Fruit fly (Drosophila melanogaster) whole organism, embryonic: ENCODE data around the gene Pfas.

Experiments
- Antp ChIP-seq: fragments of 200-800 bp; sonication (Bioruptor generic); optimal IDR thresholded peaks from 3 replicates; lab custom pipeline; 2016; ENCODE audit warnings: missing biosample characterization, missing genetic modification characterization
- B-H1 ChIP-seq: fragments of 200-800 bp; sonication (Bioruptor generic); IDR thresholded peaks from 3 replicates; pipeline ENCODE4 v1.3.6; 2022; ENCODE audit warnings: missing biosample characterization, missing genetic modification characterization
- CG10147 ChIP-seq: fragments of 200-800 bp; sonication (Bioruptor generic); optimal IDR thresholded peaks from 2 replicates; lab custom pipeline; 2019; ENCODE audit warnings: missing biosample characterization, mild to moderate bottlenecking, missing genetic modification characterization, moderate library complexity
- CG10462 ChIP-seq: fragments of 200-800 bp; sonication (Bioruptor generic); optimal IDR thresholded peaks from 2 replicates; lab custom pipeline; 2016; ENCODE audit warnings: missing biosample characterization, missing genetic modification characterization
- CG10543 ChIP-seq: fragments of 200-800 bp; sonication (Bioruptor generic); optimal IDR thresholded peaks from 3 replicates; lab custom pipeline; 2017; ENCODE audit warnings: missing biosample characterization, mild to moderate bottlenecking, missing genetic modification characterization, moderate library complexity
- CG11085 ChIP-seq: fragments of 200-800 bp; sonication (Bioruptor generic); IDR thresholded peaks from 2 replicates; pipeline ENCODE4 v1.3.6; 2022; ENCODE audit warnings: missing biosample characterization, missing genetic modification characterization
- CG11696 ChIP-seq: fragments of 200-800 bp; sonication (Bioruptor generic); IDR thresholded peaks from 2 replicates; pipeline ENCODE4 v1.3.6; 2022; ENCODE audit warnings: missing biosample characterization, missing genetic modification characterization
- CG12659 ChIP-seq: fragments of 200-800 bp; sonication (Bioruptor generic); optimal IDR thresholded peaks from 3 replicates; lab custom pipeline; 2017; ENCODE audit warnings: mild to moderate bottlenecking, missing biosample characterization, missing genetic modification reagents, missing genetic modification characterization
- CG13775 ChIP-seq: fragments of 200-800 bp; sonication (Bioruptor generic); optimal IDR thresholded peaks from 3 replicates; lab custom pipeline; 2017; ENCODE audit warnings: missing biosample characterization, mild to moderate bottlenecking, missing genetic modification characterization
- CG14050 ChIP-seq: fragments of 200-800 bp; sonication (Bioruptor generic); IDR thresholded peaks from 3 replicates; pipeline ENCODE4 v1.3.6; 2022; ENCODE audit warnings: missing biosample characterization, missing genetic modification characterization
- CG14965 ChIP-seq: fragments of 200-800 bp; sonication (Bioruptor generic); optimal IDR thresholded peaks from 2 replicates; lab custom pipeline; 2016; ENCODE audit warnings: missing biosample characterization, missing genetic modification characterization, borderline replicate concordance
- CG15269 ChIP-seq: fragments of 200-800 bp; sonication (Bioruptor generic); optimal IDR thresholded peaks from 2 replicates; lab custom pipeline; 2018; ENCODE audit warnings: missing biosample characterization, mild to moderate bottlenecking, missing genetic modification characterization, moderate library complexity
- CG17359 ChIP-seq: fragments of 200-800 bp; sonication (Bioruptor generic); optimal IDR thresholded peaks from 3 replicates; lab custom pipeline; 2018; ENCODE audit warnings: missing biosample characterization, mild to moderate bottlenecking, missing genetic modification characterization, moderate library complexity
- CG18011 ChIP-seq: fragments of 200-800 bp; sonication (Bioruptor generic); optimal IDR thresholded peaks from 2 replicates; lab custom pipeline; 2017; ENCODE audit warnings: missing biosample characterization, missing genetic modification characterization, mild to moderate bottlenecking, moderate library complexity, missing genotype
- CG2199 ChIP-seq: fragments of 200-800 bp; sonication (Bioruptor generic); IDR thresholded peaks from 3 replicates; pipeline ENCODE4 v1.3.6; 2022; ENCODE audit warnings: missing biosample characterization, missing genetic modification characterization
- CG32767 ChIP-seq: fragments of 200-800 bp; sonication (Bioruptor generic); IDR thresholded peaks from 2 replicates; pipeline ENCODE4 v1.3.6; 2022; ENCODE audit warnings: missing biosample characterization, missing genetic modification characterization
- CG34376 ChIP-seq: fragments of 200-800 bp; sonication (Bioruptor generic); optimal IDR thresholded peaks from 2 replicates; lab custom pipeline; 2018; ENCODE audit warnings: missing biosample characterization, mild to moderate bottlenecking, missing genetic modification characterization
- CG4360 ChIP-seq: fragments of 200-800 bp; sonication (Bioruptor generic); IDR thresholded peaks from 2 replicates; pipeline ENCODE4 v1.3.6; 2022; ENCODE audit warnings: missing biosample characterization, missing genetic modification characterization
- CG4424 ChIP-seq: fragments of 200-800 bp; sonication (Bioruptor generic); optimal IDR thresholded peaks from 3 replicates; lab custom pipeline; 2016; ENCODE audit warnings: missing biosample characterization, missing genetic modification characterization
- CG6854 ChIP-seq: fragments of 200-800 bp; sonication (Bioruptor generic); optimal IDR thresholded peaks from 3 replicates; lab custom pipeline; 2017; ENCODE audit warnings: missing biosample characterization, mild to moderate bottlenecking, missing genetic modification characterization
- CG8388 ChIP-seq: fragments of 200-800 bp; sonication (Bioruptor generic); optimal IDR thresholded peaks from 2 replicates; lab custom pipeline; 2019; ENCODE audit warnings: missing biosample characterization, mild to moderate bottlenecking, missing genetic modification characterization, moderate library complexity
- CTCF ChIP-seq: fragments of 200-800 bp; sonication (Bioruptor generic); optimal IDR thresholded peaks from 2 replicates; lab custom pipeline; 2017; ENCODE audit warnings: missing biosample characterization, mild to moderate bottlenecking, missing genetic modification characterization, moderate library complexity
- Dp ChIP-seq: fragments of 200-800 bp; sonication (Bioruptor generic); optimal IDR thresholded peaks from 2 replicates; lab custom pipeline; 2018; ENCODE audit warnings: missing biosample characterization, mild to moderate bottlenecking, missing genetic modification characterization, moderate library complexity
- E2f1 ChIP-seq: fragments of 200-800 bp; sonication (Bioruptor generic); IDR thresholded peaks from 2 replicates; pipeline ENCODE4 v1.3.6; 2022; ENCODE audit warnings: missing biosample characterization, missing genetic modification characterization
- Hey ChIP-seq: fragments of 200-800 bp; sonication (Bioruptor generic); optimal IDR thresholded peaks from 3 replicates; lab custom pipeline; 2018; ENCODE audit warnings: missing biosample characterization, mild to moderate bottlenecking, missing genetic modification characterization
- Hmx ChIP-seq: fragments of 200-800 bp; sonication (Bioruptor generic); optimal IDR thresholded peaks from 2 replicates; lab custom pipeline; 2016; ENCODE audit warnings: missing biosample characterization, missing genetic modification characterization
- Meics ChIP-seq: fragments of 200-800 bp; sonication (Bioruptor generic); optimal IDR thresholded peaks from 2 replicates; lab custom pipeline; 2017; ENCODE audit warnings: missing biosample characterization, mild to moderate bottlenecking, missing genetic modification characterization
- Mrtf ChIP-seq: fragments of 200-800 bp; sonication (Bioruptor generic); IDR thresholded peaks from 3 replicates; pipeline ENCODE4 v1.3.6; 2022; ENCODE audit warnings: missing biosample characterization, missing genetic modification characterization
- Scr ChIP-seq: fragments of 200-800 bp; sonication (Bioruptor generic); IDR thresholded peaks from 2 replicates; pipeline ENCODE4 v1.3.6; 2022; ENCODE audit warnings: missing biosample characterization, missing genetic modification characterization; ENCODE audit not compliant: partially characterized antibody
- Sox100B ChIP-seq: fragments of 200-800 bp; sonication (Bioruptor generic); optimal IDR thresholded peaks from 3 replicates; lab custom pipeline; 2018; ENCODE audit warnings: missing biosample characterization, mild to moderate bottlenecking, missing genetic modification characterization
- Sry-δ ChIP-seq: fragments of 200-800 bp; sonication (Bioruptor generic); optimal IDR thresholded peaks from 2 replicates; lab custom pipeline; 2016; ENCODE audit warnings: missing biosample characterization, missing genetic modification characterization
- ab ChIP-seq: fragments of 200-800 bp; sonication (Bioruptor generic); optimal IDR thresholded peaks from 2 replicates; lab custom pipeline; 2016; ENCODE audit warnings: missing biosample characterization, missing genetic modification characterization
- amos ChIP-seq: fragments of 200-800 bp; sonication (Bioruptor generic); IDR thresholded peaks from 2 replicates; pipeline ENCODE4 v1.3.6; 2022; ENCODE audit warnings: missing biosample characterization, missing genetic modification characterization; ENCODE audit not compliant: partially characterized antibody
- ara ChIP-seq: fragments of 200-800 bp; sonication (Bioruptor generic); IDR thresholded peaks from 2 replicates; pipeline ENCODE4 v1.3.6; 2022; ENCODE audit warnings: missing biosample characterization, missing genetic modification characterization
- ci ChIP-seq: fragments of 200-800 bp; sonication (Bioruptor generic); IDR thresholded peaks from 3 replicates; pipeline ENCODE4 v1.3.6; 2022; ENCODE audit warnings: missing biosample characterization, missing genetic modification characterization
- cwo ChIP-seq: fragments of 200-800 bp; sonication (Bioruptor generic); optimal IDR thresholded peaks from 3 replicates; lab custom pipeline; 2017; ENCODE audit warnings: missing biosample characterization, missing genetic modification characterization, mild to moderate bottlenecking, moderate library complexity, missing genetic modification reagents
- dan ChIP-seq: fragments of 200-800 bp; sonication (Bioruptor generic); IDR thresholded peaks from 2 replicates; pipeline ENCODE4 v1.3.6; 2022; ENCODE audit warnings: missing biosample characterization, missing genetic modification characterization
- danr ChIP-seq: fragments of 200-800 bp; sonication (Bioruptor generic); IDR thresholded peaks from 2 replicates; pipeline ENCODE4 v1.3.6; 2022; ENCODE audit warnings: missing biosample characterization, missing genetic modification characterization
- ems ChIP-seq: fragments of 200-800 bp; sonication (Bioruptor generic); optimal IDR thresholded peaks from 3 replicates; lab custom pipeline; 2016; ENCODE audit warnings: missing biosample characterization, missing genetic modification characterization
- gem ChIP-seq: fragments of 200-800 bp; sonication (Bioruptor generic); optimal IDR thresholded peaks from 2 replicates; lab custom pipeline; 2019; ENCODE audit warnings: missing biosample characterization, mild to moderate bottlenecking, missing genetic modification characterization, moderate library complexity
- gfzf ChIP-seq: fragments of 200-800 bp; sonication (Bioruptor generic); optimal IDR thresholded peaks from 2 replicates; lab custom pipeline; 2016; ENCODE audit warnings: missing biosample characterization, mild to moderate bottlenecking, missing genetic modification characterization, moderate library complexity
- ham ChIP-seq: fragments of 200-800 bp; sonication (Bioruptor generic); IDR thresholded peaks from 2 replicates; pipeline ENCODE4 v1.3.6; 2022; ENCODE audit warnings: missing biosample characterization, missing genetic modification characterization
- hb ChIP-seq: fragments of 200-800 bp; sonication (Bioruptor generic); IDR thresholded peaks from 3 replicates; pipeline ENCODE4 v1.3.6; 2022; ENCODE audit warnings: missing biosample characterization, missing genetic modification characterization; ENCODE audit not compliant: partially characterized antibody
- lab ChIP-seq: fragments of 200-800 bp; sonication (Bioruptor generic); optimal IDR thresholded peaks from 3 replicates; lab custom pipeline; 2017; ENCODE audit warnings: missing biosample characterization, missing genetic modification characterization, mild to moderate bottlenecking, moderate library complexity, missing genetic modification reagents
- lov ChIP-seq, 2 experiments: fragments of 200-800 bp in 1 of 2; fragments of >200 bp in 1 of 2; sonication (Bioruptor generic) in 1 of 2; IDR thresholded peaks in 1 of 2; optimal IDR thresholded peaks in 1 of 2; 2 replicates in 1 of 2; 3 replicates in 1 of 2; pipeline versions ENCODE4 v1.3.6 to Lab custom; 2017 to 2022; ENCODE audit warnings: missing biosample characterization in 1 of 2, missing genetic modification characterization in 1 of 2
- luna ChIP-seq: fragments of 200-800 bp; sonication (Bioruptor generic); optimal IDR thresholded peaks from 2 replicates; lab custom pipeline; 2016; ENCODE audit warnings: missing biosample characterization, missing genetic modification characterization
- nmo ChIP-seq: fragments of 200-800 bp; sonication (Bioruptor generic); optimal IDR thresholded peaks from 2 replicates; lab custom pipeline; 2018; ENCODE audit warnings: missing biosample characterization, mild to moderate bottlenecking, missing genetic modification characterization, moderate library complexity
- pho ChIP-seq: fragments of 200-800 bp; sonication (Bioruptor generic); optimal IDR thresholded peaks from 2 replicates; lab custom pipeline; 2016; ENCODE audit warnings: missing biosample characterization, missing genetic modification characterization
- ssp ChIP-seq: fragments of 200-800 bp; sonication (Bioruptor generic); IDR thresholded peaks from 2 replicates; pipeline ENCODE4 v1.3.6; 2022; ENCODE audit warnings: missing biosample characterization, missing genetic modification characterization
- tin ChIP-seq: fragments of 200-800 bp; sonication (Bioruptor generic); optimal IDR thresholded peaks from 3 replicates; lab custom pipeline; 2016; ENCODE audit warnings: missing biosample characterization, missing genetic modification characterization

Gene Pfas

DNA sequence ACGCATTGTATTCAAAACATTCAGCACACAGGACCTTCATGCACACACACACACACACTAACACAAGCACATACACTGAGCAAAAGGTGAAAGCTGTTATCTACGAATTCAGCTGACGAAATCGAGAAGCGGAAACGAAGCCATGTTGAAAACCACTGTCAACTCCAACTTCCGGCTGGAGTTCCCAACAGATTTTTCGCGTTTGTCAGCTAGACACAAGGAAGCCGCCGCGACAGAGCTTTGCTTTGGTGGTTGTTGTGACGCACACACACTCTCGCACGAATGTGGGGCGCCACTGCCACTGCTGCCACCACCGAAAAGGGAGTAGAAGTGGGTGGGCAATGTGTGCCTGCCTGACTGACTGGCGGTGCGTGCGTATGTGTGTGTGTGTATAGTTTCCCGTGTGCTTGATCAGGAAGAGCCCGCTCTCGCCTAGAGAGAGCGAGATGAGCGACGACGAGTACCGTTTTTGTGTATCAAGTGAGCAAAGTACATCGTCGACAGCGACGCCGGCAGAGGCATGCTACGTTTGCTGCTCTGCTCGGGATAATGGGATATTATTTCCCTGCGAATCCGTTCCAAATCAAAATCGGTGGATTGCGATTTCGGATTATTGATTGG lies 48.1 kb downstream of the Pfas start (continued):
- TF ChIP-seq Antp (GFP tag; lab: Kevin White, UChicago) (no peak), Hey (tag; lab: Kevin White, UChicago) (peak; percentile 58), tin (GFP tag; lab: Kevin White, UChicago) (no peak), Scr (GFP tag; lab: Robert Waterston, UW) (no peak), CG11085 (GFP tag; lab: Robert Waterston, UW) (no peak), CG10147 (peak; percentile 29), CG11696 (GFP tag; lab: Robert Waterston, UW) (no peak), CG12659 (GFP tag; lab: Kevin White, UChicago) (peak; percentile 32), gem (tag; lab: Kevin White, UChicago) (no peak), CG15269 (no peak), CTCF (peak; percentile 47), ab (no peak), B-H1 (GFP tag; lab: Robert Waterston, UW) (no peak), ham (GFP tag; lab: Robert Waterston, UW) (no peak), CG4424 (GFP tag; lab: Kevin White, UChicago) (no peak), CG17359 (tag; lab: Kevin White, UChicago) (peak; percentile 68), CG32767 (peak; percentile 52), CG6854 (GFP tag; lab: Kevin White, UChicago) (peak; percentile 67), ssp (GFP tag; lab: Robert Waterston, UW) (no peak), Dp (GFP tag; lab: Kevin White, UChicago) (no peak), nmo (GFP tag; lab: Kevin White, UChicago) (peak; percentile 19), ems (GFP tag; lab: Kevin White, UChicago) (no peak), CG14965 (no peak), lov (optimal IDR thresholded peaks at IDR 0.05; lab: Kevin White, UChicago) (no peak), lov (GFP tag; IDR thresholded peaks at IDR 0.05; lab: Robert Waterston, UW) (no peak), CG10462 (GFP tag; lab: Kevin White, UChicago) (no peak), ci (GFP tag; lab: Robert Waterston, UW) (peak; percentile 77; the same call in 2 of the 3 replicates), CG8388 (GFP tag; lab: Kevin White, UChicago) (peak; percentile 57), Hmx (GFP tag; lab: Kevin White, UChicago) (no peak), luna (GFP tag; lab: Kevin White, UChicago) (no peak), gfzf (GFP tag; lab: Kevin White, UChicago) (no peak), CG14050 (no peak), dan (no peak), amos (no peak), CG13775 (GFP tag; lab: Kevin White, UChicago) (peak; percentile 20), Sry-δ (GFP tag; lab: Kevin White, UChicago) (no peak), CG2199 (GFP tag; lab: Robert Waterston, UW) (no peak), Meics (GFP tag; lab: Kevin White, UChicago) (peak; percentile 63), CG34376 (GFP tag; lab: Kevin White, UChicago) (peak; percentile 82), CG4360 (GFP tag; lab: Robert Waterston, UW) (peak; percentile 56; the same call in 1 of the 2 replicates), CG18011 (GFP tag; lab: Kevin White, UChicago) (no peak), cwo (GFP tag; lab: Kevin White, UChicago) (no peak), pho (no peak), E2f1 (GFP tag; lab: Robert Waterston, UW) (no peak), Sox100B (GFP tag; lab: Kevin White, UChicago) (peak; percentile 75), ara (GFP tag; lab: Robert Waterston, UW) (no peak), danr (GFP tag; lab: Robert Waterston, UW) (no peak), hb (GFP tag; lab: Robert Waterston, UW) (no peak), CG10543 (GFP tag; lab: Kevin White, UChicago) (peak; percentile 72), lab (GFP tag; lab: Kevin White, UChicago) (peak; percentile 88), Mrtf (GFP tag; lab: Robert Waterston, UW) (no peak)
